Fruit fly (Drosophila melanogaster): ENCODE data around the gene csw.

The csw gene

dm6 chrX:2137587-2138341 lies 43.7 kb downstream of the csw start (continued):
- peak; percentile 77 for TF ChIP-seq CG14860 (GFP tag; IDR thresholded peaks at IDR 0.05; ENCODE audit: partially characterized antibody)
- TF ChIP-seq CG10959 (GFP tag; IDR thresholded peaks at IDR 0.05) = peak; percentile 98
- peak; percentile 100 for TF ChIP-seq CoRest (tag; optimal IDR thresholded peaks at IDR 0.05)
- peak; percentile 98 for TF ChIP-seq slou (GFP tag; optimal IDR thresholded peaks at IDR 0.05)
- peak; percentile 95 for TF ChIP-seq dati (GFP tag; IDR thresholded peaks at IDR 0.05)
- TF ChIP-seq CG7556 (GFP tag; optimal IDR thresholded peaks at IDR 0.05) = peak; percentile 99
- peak; percentile 97 for TF ChIP-seq cato (GFP tag; optimal IDR thresholded peaks at IDR 0.05; ENCODE audit: borderline replicate concordance)
- TF ChIP-seq kni (GFP tag; optimal IDR thresholded peaks at IDR 0.05) = peak; percentile 94
- peak; percentile 99 for TF ChIP-seq CG3281 (GFP tag; optimal IDR thresholded peaks at IDR 0.05)
- peak; percentile 99 for TF ChIP-seq HHEX (GFP tag; optimal IDR thresholded peaks at IDR 0.05)
- peak; percentile 53 for TF ChIP-seq Neu2 (GFP tag; optimal IDR thresholded peaks at IDR 0.05; ENCODE audit: borderline replicate concordance)
- peak; percentile 90 for TF ChIP-seq sd (tag; optimal IDR thresholded peaks at IDR 0.05)
- peak; percentile 98 for TF ChIP-seq D19A (tag; optimal IDR thresholded peaks at IDR 0.05)
- peak; percentile 93 for TF ChIP-seq exex (tag; optimal IDR thresholded peaks at IDR 0.05)
- peak; percentile 97 for TF ChIP-seq CG13123 (GFP tag; optimal IDR thresholded peaks at IDR 0.05)
- TF ChIP-seq yki (optimal IDR thresholded peaks at IDR 0.05) = no peak
- TF ChIP-seq fd3F (GFP tag; optimal IDR thresholded peaks at IDR 0.05) = peak; percentile 99
- peak; percentile 80 for TF ChIP-seq vnd (GFP tag; IDR thresholded peaks at IDR 0.05; ENCODE audit: partially characterized antibody)
- TF ChIP-seq Ravus (GFP tag; IDR thresholded peaks at IDR 0.05) = peak; percentile 97
- peak; percentile 98 for TF ChIP-seq CG12071 (GFP tag; optimal IDR thresholded peaks at IDR 0.05)
- TF ChIP-seq CG10431 (GFP tag; optimal IDR thresholded peaks at IDR 0.05) = peak; percentile 98
- peak; percentile 98 for TF ChIP-seq CG2889 (GFP tag; IDR thresholded peaks at IDR 0.05)
- peak; percentile 93 to 100 for TF ChIP-seq bsh (GFP tag; optimal IDR thresholded peaks at IDR 0.05)
- peak; percentile 92 for TF ChIP-seq Nf-YC (tag; optimal IDR thresholded peaks at IDR 0.05)
- peak; percentile 99 for TF ChIP-seq tgo (GFP tag; IDR thresholded peaks at IDR 0.05)
- no peak; the same call in 1 of the 2 replicates for TF ChIP-seq CG42726 (GFP tag; IDR thresholded peaks at IDR 0.05; ENCODE audit: partially characterized antibody)
- peak; percentile 99 for TF ChIP-seq CG18262 (tag; optimal IDR thresholded peaks at IDR 0.05)
- TF ChIP-seq CG10979 (tag; optimal IDR thresholded peaks at IDR 0.05) = peak; percentile 99
- peak; percentile 99 for TF ChIP-seq Xrp1 (GFP tag; IDR thresholded peaks at IDR 0.05)
- peak; percentile 78 for TF ChIP-seq NK7.1 (GFP tag; optimal IDR thresholded peaks at IDR 0.05)
- TF ChIP-seq Tbp (GFP tag; optimal IDR thresholded peaks at IDR 0.05) = no peak
- TF ChIP-seq CG6175 (GFP tag; IDR thresholded peaks at IDR 0.05) = peak; percentile 96
- TF ChIP-seq HLH3B (GFP tag; IDR thresholded peaks at IDR 0.05) = peak; percentile 99
- TF ChIP-seq ci (GFP tag; IDR thresholded peaks at IDR 0.05) = peak; percentile 98
- TF ChIP-seq fd64A (GFP tag; optimal IDR thresholded peaks at IDR 0.05) = peak; percentile 97
- peak; percentile 91 for TF ChIP-seq en (GFP tag; optimal IDR thresholded peaks at IDR 0.05)
- TF ChIP-seq insv (GFP tag; optimal IDR thresholded peaks at IDR 0.05) = peak; percentile 60 to 84
- peak; percentile 49 for TF ChIP-seq bbx (GFP tag; IDR thresholded peaks at IDR 0.05; ENCODE audit: partially characterized antibody)
- TF ChIP-seq lola (GFP tag; optimal IDR thresholded peaks at IDR 0.05) = peak in 1 of 3 experiments; percentile 99
- no peak for TF ChIP-seq pita (GFP tag; optimal IDR thresholded peaks at IDR 0.05)
- peak; percentile 99 for TF ChIP-seq vvl (GFP tag; IDR thresholded peaks at IDR 0.05)
- peak; percentile 97 for TF ChIP-seq CG12942 (GFP tag; optimal IDR thresholded peaks at IDR 0.05)
- TF ChIP-seq CG9727 (GFP tag; optimal IDR thresholded peaks at IDR 0.05) = peak; percentile 98
- peak; percentile 99 for TF ChIP-seq bcd (GFP tag; optimal IDR thresholded peaks at IDR 0.05)
- peak; percentile 71; the same call in 2 of the 3 replicates for TF ChIP-seq CG7963 (GFP tag; IDR thresholded peaks at IDR 0.05; ENCODE audit: partially characterized antibody)
- TF ChIP-seq h (optimal IDR thresholded peaks at IDR 0.05) = no peak
- TF ChIP-seq sisA (GFP tag; IDR thresholded peaks at IDR 0.05) = peak; percentile 99
- TF ChIP-seq Pdp1 (GFP tag; optimal IDR thresholded peaks at IDR 0.05) = peak; percentile 89 to 97

Measured in whole organism, embryonic.